Fruit fly (Drosophila melanogaster) whole organism, adult: ENCODE data around the gene Poxm.

Experiments
- CG14711 ChIP-seq: fragments of 200-800 bp; sonication (Bioruptor generic); optimal IDR thresholded peaks from 2 replicates; lab custom pipeline; 2018; ENCODE audit warnings: missing biosample characterization, mild to moderate bottlenecking, missing genetic modification characterization, moderate library complexity
- CG1620 ChIP-seq: fragments of 200-800 bp; sonication (Bioruptor generic); optimal IDR thresholded peaks from 2 replicates; lab custom pipeline; 2016; ENCODE audit warnings: missing biosample characterization, missing genetic modification characterization
- CG7101 ChIP-seq: fragments of 200-800 bp; sonication (Bioruptor generic); optimal IDR thresholded peaks from 2 replicates; lab custom pipeline; 2018; ENCODE audit warnings: missing biosample characterization, mild to moderate bottlenecking, missing genetic modification characterization, moderate library complexity
- Crg-1 ChIP-seq: fragments of 200-800 bp; sonication (Bioruptor generic); optimal IDR thresholded peaks from 2 replicates; lab custom pipeline; 2016; ENCODE audit warnings: missing biosample characterization, missing genetic modification characterization
- cic ChIP-seq: fragments of 200-800 bp; sonication (Bioruptor generic); optimal IDR thresholded peaks from 2 replicates; lab custom pipeline; 2017; ENCODE audit warnings: missing biosample characterization, mild to moderate bottlenecking, missing genetic modification characterization, moderate library complexity
- ovo ChIP-seq: fragments of 200-800 bp; sonication (Bioruptor generic); optimal IDR thresholded peaks from 2 replicates; lab custom pipeline; 2016; ENCODE audit warnings: missing biosample characterization, missing genetic modification characterization
- toe ChIP-seq: fragments of 200-800 bp; sonication (Bioruptor generic); optimal IDR thresholded peaks from 2 replicates; lab custom pipeline; 2016; ENCODE audit warnings: missing biosample characterization, missing genetic modification characterization

DNA sequence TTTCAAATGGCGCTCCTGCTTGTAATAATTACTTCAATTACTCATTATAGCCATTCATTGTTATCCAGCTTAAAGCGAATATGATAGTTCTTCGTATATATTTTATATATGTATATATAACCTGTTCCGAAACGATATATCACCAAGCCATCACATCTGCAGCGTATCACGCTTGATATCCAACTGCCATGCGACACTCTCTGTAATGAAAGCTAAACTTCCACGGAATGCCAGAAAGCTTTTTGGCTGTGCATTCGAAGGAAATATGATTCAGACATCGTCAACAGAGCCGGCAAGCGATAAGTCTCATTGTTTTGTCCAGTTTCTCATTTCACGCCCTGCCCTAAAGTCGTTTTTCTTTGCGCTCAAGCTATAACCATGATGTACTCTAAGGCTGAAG lies 24.4 kb upstream of the Poxm start:
- TF ChIP-seq CG7101 (tag; lab: Kevin White, UChicago) (no peak), ovo (GFP tag; lab: Kevin White, UChicago) (no peak), toe (GFP tag; lab: Kevin White, UChicago) (no peak), CG1620 (GFP tag; lab: Kevin White, UChicago) (no peak), cic (GFP tag; lab: Kevin White, UChicago) (no peak), CG14711 (tag; lab: Kevin White, UChicago) (no peak), Crg-1 (GFP tag; lab: Kevin White, UChicago) (no peak)
